Fruit fly (Drosophila melanogaster) Kc167 (cell line): ENCODE data around the gene RnpS1.

Experiments
- Myc ChIP-seq: fragments of >200 bp; optimal IDR thresholded peaks from 2 replicates; lab custom pipeline; 2017; ENCODE audit warnings: missing external identifiers
- Sin3A ChIP-seq: fragments of >200 bp; optimal IDR thresholded peaks from 2 replicates; lab custom pipeline; 2018; ENCODE audit warnings: missing external identifiers
- h ChIP-seq: fragments of >200 bp; optimal IDR thresholded peaks from 3 replicates; lab custom pipeline; 2018; ENCODE audit warnings: missing external identifiers
- insv ChIP-seq: fragments of >200 bp; optimal IDR thresholded peaks from 3 replicates; lab custom pipeline; 2018; ENCODE audit warnings: missing external identifiers
- psq ChIP-seq: fragments of >200 bp; optimal IDR thresholded peaks from 2 replicates; lab custom pipeline; 2017; ENCODE audit warnings: missing external identifiers
- ttk ChIP-seq: sonication (Bioruptor generic); optimal IDR thresholded peaks from 2 replicates; lab custom pipeline; 2017; ENCODE audit warnings: missing external identifiers

RnpS1 gene

dm6 chr3R:9529913-9530312 is 21.9 kb upstream of the RnpS1 start:
- TF ChIP-seq insv (lab: Kevin White, UChicago), result no peak
- TF ChIP-seq ttk, result no peak
- no peak for TF ChIP-seq Myc (lab: Kevin White, UChicago)
- no peak for TF ChIP-seq psq
- TF ChIP-seq h (lab: Kevin White, UChicago), result no peak
- TF ChIP-seq Sin3A (lab: Kevin White, UChicago), result no peak

DNA sequence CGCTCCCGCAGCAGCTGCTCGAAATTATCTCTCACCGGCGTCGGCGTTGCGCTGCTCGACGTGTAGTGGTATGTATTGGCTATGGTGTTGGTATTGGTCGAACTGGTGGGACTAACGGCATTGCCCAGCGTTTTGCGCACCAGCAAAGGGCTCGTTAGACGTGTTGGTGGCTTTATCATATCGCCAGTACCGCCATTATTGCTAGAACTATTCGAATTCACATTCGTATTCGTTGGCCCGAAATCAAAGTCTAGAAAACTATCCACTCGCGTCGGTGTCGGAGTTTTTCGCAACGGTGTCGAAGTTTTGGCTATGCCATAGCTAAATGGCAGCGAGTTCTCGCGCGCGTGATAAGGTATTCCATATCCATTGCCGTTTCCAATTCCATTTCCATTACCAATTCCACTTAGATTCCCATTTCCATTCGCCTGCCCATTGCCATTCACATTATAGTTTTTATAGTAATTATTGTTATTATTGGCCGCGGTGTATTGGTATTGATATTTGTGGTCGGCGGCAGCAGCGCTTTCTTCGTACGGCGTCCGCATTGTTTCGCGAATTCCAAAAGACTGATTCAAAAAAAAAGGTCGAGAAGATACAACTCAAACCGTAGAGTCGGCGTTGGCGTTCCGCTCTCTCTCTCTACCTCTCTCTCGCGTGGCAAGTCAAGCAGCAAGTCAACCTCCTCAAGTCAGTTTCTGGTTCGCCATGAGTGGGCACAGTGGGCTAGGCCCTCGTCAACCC is 19.2 kb upstream of the RnpS1 start, which contains the start of gene by:
by (minus strand) TSS at position 575 of the 744 bp plus-strand sequence.
- TF ChIP-seq insv (lab: Kevin White, UChicago) (no peak), ttk (no peak), h (lab: Kevin White, UChicago) (no peak), Myc (lab: Kevin White, UChicago) (no peak), psq (no peak), Sin3A (lab: Kevin White, UChicago) (no peak)

DNA sequence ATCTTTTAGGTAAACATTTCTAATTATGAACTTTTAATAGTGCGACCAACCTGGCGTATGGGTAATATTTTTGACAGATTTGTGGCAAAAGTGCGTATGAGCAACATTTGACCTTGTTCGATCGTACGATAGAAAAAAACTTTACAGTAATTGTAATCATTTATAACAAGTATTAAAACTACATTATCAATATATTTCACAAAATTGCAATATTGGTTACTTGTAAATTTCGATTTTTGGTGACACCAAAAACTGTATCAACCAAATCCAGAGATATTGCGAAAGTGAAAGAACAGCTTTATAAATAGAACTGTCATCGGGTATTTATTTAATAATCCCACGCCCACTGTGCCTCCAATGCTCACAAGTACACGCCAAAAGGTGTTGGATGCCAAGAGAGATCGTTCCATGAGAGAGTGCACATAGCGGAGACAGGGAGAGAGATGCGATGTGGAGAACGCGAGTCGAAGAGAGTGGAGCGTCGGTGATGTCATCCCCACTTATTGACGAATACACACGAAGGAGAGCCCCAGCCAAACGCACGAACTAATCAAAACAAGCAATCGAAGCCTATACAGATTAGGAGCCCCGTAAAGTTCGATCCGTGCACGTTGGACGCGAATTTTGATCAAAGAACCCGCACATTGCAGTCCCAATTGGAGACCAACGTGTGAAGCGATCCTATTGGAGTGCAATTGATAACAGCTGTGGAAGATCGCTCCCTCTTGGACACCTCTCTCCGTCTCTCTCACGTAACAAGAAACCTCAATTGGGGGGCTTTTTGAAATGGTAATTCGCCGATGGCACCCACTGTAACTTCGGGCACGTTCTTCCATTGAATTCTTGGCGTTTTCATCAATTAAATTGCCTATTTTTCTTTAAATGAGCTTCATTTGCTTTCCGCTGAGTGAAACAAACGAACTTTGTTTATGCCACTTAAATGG is 18.4 kb upstream of the RnpS1 start:
- TF ChIP-seq h (lab: Kevin White, UChicago), result no peak
- no peak for TF ChIP-seq Sin3A (lab: Kevin White, UChicago)
- TF ChIP-seq ttk, result no peak
- no peak for TF ChIP-seq insv (lab: Kevin White, UChicago)
- no peak for TF ChIP-seq psq
- TF ChIP-seq Myc (lab: Kevin White, UChicago), result no peak

- no peak for TF ChIP-seq Myc (lab: Kevin White, UChicago)
- no peak for TF ChIP-seq psq
- no peak for TF ChIP-seq Sin3A (lab: Kevin White, UChicago)
- TF ChIP-seq h (lab: Kevin White, UChicago), result no peak
- no peak for TF ChIP-seq insv (lab: Kevin White, UChicago)
- no peak for TF ChIP-seq ttk
Measured at dm6 chr3R:9534125-9534496, 17.7 kb upstream of the RnpS1 start.

dm6 chr3R:9534595-9535217 is 17.1 kb upstream of the RnpS1 start:
- TF ChIP-seq h (lab: Kevin White, UChicago) (no peak), Myc (lab: Kevin White, UChicago) (no peak), ttk (no peak), insv (lab: Kevin White, UChicago) (no peak), Sin3A (lab: Kevin White, UChicago) (no peak), psq (no peak)

- no peak for TF ChIP-seq insv (lab: Kevin White, UChicago)
- TF ChIP-seq h (lab: Kevin White, UChicago), result no peak
- TF ChIP-seq ttk, result no peak
- no peak for TF ChIP-seq Myc (lab: Kevin White, UChicago)
- no peak for TF ChIP-seq Sin3A (lab: Kevin White, UChicago)
- TF ChIP-seq psq, result no peak
Measured at dm6 chr3R:9543495-9544180, 8.2 kb upstream of the RnpS1 start.

dm6 chr3R:9546808-9547381 is 4.9 kb upstream of the RnpS1 start:
- TF ChIP-seq ttk (no peak), insv (lab: Kevin White, UChicago) (no peak), Myc (lab: Kevin White, UChicago) (no peak)

dm6 chr3R:9548769-9549168 is 3.1 kb upstream of the RnpS1 start:
- TF ChIP-seq Sin3A (lab: Kevin White, UChicago), result no peak
- TF ChIP-seq psq, result no peak
- TF ChIP-seq Myc (lab: Kevin White, UChicago), result no peak
- no peak for TF ChIP-seq insv (lab: Kevin White, UChicago)
- no peak for TF ChIP-seq ttk
- no peak for TF ChIP-seq h (lab: Kevin White, UChicago)

DNA sequence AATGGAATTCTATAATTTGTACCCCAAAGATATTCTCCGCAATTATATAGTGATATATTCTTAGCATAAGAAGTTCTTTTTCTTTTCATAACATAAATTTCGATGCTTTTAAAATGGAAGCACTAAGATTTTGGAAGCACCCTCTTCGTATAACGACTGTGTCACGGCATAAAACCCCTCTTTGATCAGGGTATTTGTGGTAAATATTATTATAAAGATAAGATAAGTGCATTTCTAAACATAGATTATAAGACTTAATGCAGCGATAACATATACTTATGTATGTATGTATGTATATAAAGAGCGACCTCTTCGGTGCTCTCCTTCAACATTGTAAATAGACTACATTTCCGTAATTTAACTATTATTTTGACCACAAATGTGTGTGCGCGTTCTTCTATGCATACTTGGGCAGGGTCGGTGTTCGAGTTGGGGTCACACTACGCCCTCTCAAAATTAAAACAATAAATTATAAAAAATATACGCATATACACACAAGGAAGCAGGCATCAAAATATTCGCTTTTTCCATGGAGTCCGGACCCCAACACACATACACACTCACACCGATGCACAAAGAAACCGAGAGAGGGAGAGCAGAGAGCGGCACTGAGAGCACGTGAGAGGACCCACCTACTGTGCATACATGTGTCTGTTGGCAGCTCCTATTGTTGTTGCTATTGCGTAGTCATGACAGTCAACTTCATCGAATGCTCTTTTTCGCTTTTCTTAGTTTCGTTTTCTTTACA is 1.4 kb upstream of the RnpS1 start:
- TF ChIP-seq Myc (lab: Kevin White, UChicago) (no peak), psq (no peak), ttk (no peak), h (lab: Kevin White, UChicago) (no peak), insv (lab: Kevin White, UChicago) (no peak), Sin3A (lab: Kevin White, UChicago) (no peak)

DNA sequence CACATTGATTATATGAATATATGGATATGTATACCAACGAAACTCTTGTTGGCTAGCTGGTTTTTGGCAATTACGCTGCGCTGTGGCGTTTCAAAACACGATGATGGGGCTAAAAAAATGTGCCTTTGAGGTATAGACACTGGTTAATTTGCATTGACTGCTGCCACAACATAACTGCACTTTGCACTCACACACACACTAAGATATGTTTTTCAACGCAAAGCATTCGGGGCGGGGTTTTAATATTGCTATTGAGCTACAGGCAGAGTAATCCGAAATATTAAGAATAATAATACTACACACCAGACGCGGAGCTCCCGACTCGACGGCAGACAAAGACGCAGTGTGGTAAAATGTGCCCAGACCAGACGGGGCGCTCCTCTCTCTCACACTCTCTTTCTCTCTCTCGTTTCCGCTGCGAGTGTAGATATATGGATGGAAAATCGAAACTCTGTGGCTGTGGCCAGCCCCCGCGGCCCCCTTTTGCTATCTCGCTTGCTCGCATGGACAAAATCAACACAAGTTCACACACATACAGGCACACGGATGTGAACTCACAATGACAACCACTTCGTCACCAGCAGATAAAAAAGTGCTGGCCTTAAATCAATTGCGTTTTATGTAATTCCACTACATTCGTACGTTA is 698 bp upstream of the RnpS1 start:
- no peak for TF ChIP-seq Myc (lab: Kevin White, UChicago)
- peak; percentile 82 for TF ChIP-seq insv (lab: Kevin White, UChicago)
- no peak for TF ChIP-seq Sin3A (lab: Kevin White, UChicago)
- no peak for TF ChIP-seq h (lab: Kevin White, UChicago)
- TF ChIP-seq ttk, result no peak
- no peak for TF ChIP-seq psq
